Worm (Caenorhabditis elegans) whole organism, L4/young adult: ENCODE results near the gene rsd-2.

ENCODE experiments used
- W03F9.2 ChIP-seq: fragments of 150-350 bp; optimal IDR thresholded peaks from 2 replicates; lab custom pipeline; 2014; ENCODE audit warnings: missing biosample characterization, missing genetic modification characterization
- dao-5 ChIP-seq: sonication (generic microtip); optimal IDR thresholded peaks from 2 replicates; lab custom pipeline; 2016; ENCODE audit warnings: missing genotype, missing genetic modification characterization, moderate library complexity, missing compliant biosample characterization
- him-1 ChIP-seq: sonication (generic microtip); optimal IDR thresholded peaks from 2 replicates; lab custom pipeline; 2016; ENCODE audit warnings: missing genotype, missing genetic modification reagents, missing genetic modification characterization, missing compliant biosample characterization

The rsd-2 gene

ce11 chrIV:13493719-13494118 is 46.3 kb downstream of the rsd-2 start:
- TF ChIP-seq him-1 (tag; lab: Kevin White, UChicago) (no peak), W03F9.2 (tag; lab: Kevin White, UChicago) (no peak)

DNA sequence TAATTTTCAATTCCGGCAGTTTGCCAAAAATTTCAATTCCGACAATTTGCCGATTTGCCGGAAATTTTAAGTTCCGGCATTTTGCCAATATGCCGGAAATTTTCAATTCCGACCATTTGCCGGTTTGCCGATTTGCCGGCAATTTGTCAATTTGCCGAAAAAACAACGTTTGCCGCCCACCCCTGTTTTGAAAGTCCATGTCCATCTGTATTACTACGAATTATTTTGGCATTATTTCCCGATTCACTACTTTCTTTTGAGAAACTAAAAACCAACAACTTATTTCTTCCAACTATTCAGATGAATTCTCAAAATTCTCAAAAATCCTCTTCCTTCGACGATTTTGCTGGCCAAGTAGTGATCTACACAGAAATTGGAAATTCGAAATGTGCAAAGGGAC is 47.8 kb downstream of the rsd-2 start, which contains the start of gene Y45F10A.7:
Gene Y45F10A.7 (plus strand): TSS at position 301 of the 400 bp plus-strand sequence.
- TF ChIP-seq dao-5, result no peak

DNA sequence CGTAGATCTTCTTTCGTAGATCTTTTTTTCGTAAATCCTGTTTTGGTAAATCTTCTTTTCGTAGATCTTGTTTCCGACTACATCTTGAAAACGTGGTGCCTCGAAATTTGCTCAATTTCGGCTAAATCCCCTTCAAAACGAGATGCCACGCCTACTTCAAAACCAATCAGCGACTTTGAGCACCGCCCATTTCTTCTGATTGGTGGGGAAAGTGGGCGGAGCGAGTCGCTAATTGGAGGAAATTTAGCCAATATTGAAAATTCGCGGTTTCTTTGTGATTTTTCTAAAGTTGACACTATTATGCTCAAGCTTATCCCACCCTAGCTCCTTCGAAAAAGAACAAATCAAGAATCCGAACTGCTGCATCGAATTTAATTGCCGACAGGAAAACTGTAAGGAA is 52.5 kb downstream of the rsd-2 start:
- TF ChIP-seq dao-5, result no peak
- TF ChIP-seq him-1 (tag; lab: Kevin White, UChicago), result no peak
- no peak for TF ChIP-seq W03F9.2 (tag; lab: Kevin White, UChicago)

DNA sequence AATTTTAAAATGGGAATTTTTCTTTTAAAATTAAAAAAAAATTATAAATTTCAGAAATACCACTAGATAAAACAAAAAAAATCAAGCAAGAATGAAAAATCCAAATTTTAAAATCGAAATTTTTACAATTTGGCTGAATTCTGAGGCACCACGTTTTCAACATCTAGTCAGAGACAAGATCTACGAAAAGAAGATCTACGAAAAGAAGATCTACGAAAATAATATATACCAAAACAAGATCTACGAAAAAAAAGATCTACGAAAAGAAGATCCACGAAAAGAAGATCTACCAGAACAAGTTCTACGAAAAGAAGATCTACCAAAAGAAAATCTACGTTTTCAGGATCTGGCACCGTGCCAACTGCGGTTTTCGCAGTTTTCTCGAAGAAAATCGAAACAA is 53.0 kb downstream of the rsd-2 start:
- TF ChIP-seq him-1 (tag; lab: Kevin White, UChicago), result no peak
- no peak for TF ChIP-seq W03F9.2 (tag; lab: Kevin White, UChicago)
- no peak for TF ChIP-seq dao-5

ce11 chrIV:13483596-13483995 is 56.5 kb downstream of the rsd-2 start:
- TF ChIP-seq W03F9.2 (tag; lab: Kevin White, UChicago), result no peak
- TF ChIP-seq him-1 (tag; lab: Kevin White, UChicago), result no peak
- TF ChIP-seq dao-5, result no peak

- TF ChIP-seq W03F9.2 (tag; lab: Kevin White, UChicago) (no peak), dao-5 (no peak), him-1 (tag; lab: Kevin White, UChicago) (no peak)
Measured at ce11 chrIV:13482469-13482868, 57.6 kb downstream of the rsd-2 start, which contains the start of gene Y38H8A.1. TSS of gene Y38H8A.1 (plus strand) at chrIV:13482769.

DNA sequence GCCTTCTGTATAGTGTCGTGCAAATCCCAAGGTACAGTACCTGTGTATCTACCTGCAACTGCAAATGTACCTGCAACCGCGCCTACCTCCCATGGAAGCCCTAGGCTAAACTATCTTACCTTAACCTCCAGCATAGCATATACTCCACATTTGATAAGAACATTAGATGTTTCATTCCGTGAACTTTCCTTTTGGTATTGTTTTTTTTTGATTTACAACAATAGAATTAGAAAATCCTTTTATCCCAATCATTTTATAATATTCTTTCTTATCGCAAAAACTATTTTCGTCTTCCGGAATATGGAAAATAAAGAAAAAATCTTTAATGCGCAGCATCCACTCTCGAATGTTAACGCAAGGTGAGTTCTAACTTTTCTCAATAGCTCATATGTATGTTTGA is 65.9 kb downstream of the rsd-2 start, which contains the start of gene Y38H8A.2:
Gene Y38H8A.2 (plus strand): TSS at position 301 of the 400 bp plus-strand sequence.
- no peak for TF ChIP-seq him-1 (tag; lab: Kevin White, UChicago)

ce11 chrIV:13472011-13472410 is 68.1 kb downstream of the rsd-2 start, which contains the start of the genes ttbk-8.1 and Y38H8A.4:
TSS of gene ttbk-8.1 (plus strand) at chrIV:13472311.
TSS of gene Y38H8A.4 (minus strand) at chrIV:13472376.
- TF ChIP-seq dao-5 (no peak), W03F9.2 (tag; lab: Kevin White, UChicago) (no peak), him-1 (tag; lab: Kevin White, UChicago) (no peak)
